Fruit fly (Drosophila melanogaster) whole organism, prepupa: ENCODE measurements around the gene CG44774.

ENCODE experiments used
- CG10631 ChIP-seq: fragments of 200-800 bp; sonication (Bioruptor generic); optimal IDR thresholded peaks from 2 replicates; lab custom pipeline; 2016; ENCODE audit warnings: missing biosample characterization, missing genetic modification characterization
- CG10669 ChIP-seq: fragments of 200-800 bp; sonication (Bioruptor generic); optimal IDR thresholded peaks from 3 replicates; lab custom pipeline; 2018; ENCODE audit warnings: missing biosample characterization, mild to moderate bottlenecking, missing genetic modification characterization, moderate library complexity
- CG11294 ChIP-seq: fragments of 200-800 bp; sonication (Bioruptor generic); IDR thresholded peaks from 2 replicates; pipeline ENCODE4 v1.3.6; 2022; ENCODE audit warnings: missing biosample characterization, missing genetic modification characterization
- CG11762 ChIP-seq: fragments of 200-800 bp; sonication (Bioruptor generic); optimal IDR thresholded peaks from 3 replicates; lab custom pipeline; 2016; ENCODE audit warnings: missing biosample characterization, missing genetic modification characterization; ENCODE audit not compliant: insufficient read depth
- CG11902 ChIP-seq: fragments of 200-800 bp; sonication (Bioruptor generic); optimal IDR thresholded peaks from 3 replicates; lab custom pipeline; 2016; ENCODE audit warnings: missing biosample characterization, missing genetic modification characterization
- CG15336 ChIP-seq: fragments of 200-800 bp; sonication (Bioruptor generic); IDR thresholded peaks from 2 replicates; pipeline ENCODE4 v1.3.6; 2022; ENCODE audit warnings: missing biosample characterization, missing genetic modification characterization
- CG3032 ChIP-seq: fragments of 200-800 bp; optimal IDR thresholded peaks from 2 replicates; lab custom pipeline; 2019; ENCODE audit warnings: missing biosample characterization, mild to moderate bottlenecking, missing genetic modification characterization, moderate library complexity
- CG31627 ChIP-seq: fragments of 200-800 bp; sonication (Bioruptor generic); optimal IDR thresholded peaks from 3 replicates; lab custom pipeline; 2016; ENCODE audit warnings: missing biosample characterization, missing genetic modification characterization
- CG4318 ChIP-seq: fragments of 200-800 bp; sonication (Bioruptor generic); optimal IDR thresholded peaks from 3 replicates; lab custom pipeline; 2017; ENCODE audit warnings: missing biosample characterization, mild to moderate bottlenecking, missing genetic modification characterization
- CG6163 ChIP-seq: fragments of 200-800 bp; sonication (Bioruptor generic); IDR thresholded peaks from 3 replicates; pipeline ENCODE4 v1.3.6; 2022; ENCODE audit warnings: missing biosample characterization, missing genetic modification characterization
- CG6276 ChIP-seq: fragments of 200-800 bp; sonication (Bioruptor generic); optimal IDR thresholded peaks from 2 replicates; lab custom pipeline; 2017; ENCODE audit warnings: missing biosample characterization, mild to moderate bottlenecking, missing genetic modification characterization
- CG6792 ChIP-seq: fragments of 200-800 bp; sonication (Bioruptor generic); optimal IDR thresholded peaks from 3 replicates; lab custom pipeline; 2016; ENCODE audit warnings: missing biosample characterization, missing genetic modification characterization
- CG6808 ChIP-seq: fragments of 200-800 bp; sonication (Bioruptor generic); optimal IDR thresholded peaks from 3 replicates; lab custom pipeline; 2017; ENCODE audit warnings: missing biosample characterization, missing genetic modification characterization, mild to moderate bottlenecking, moderate library complexity, missing genetic modification reagents
- CG6854 ChIP-seq: fragments of 200-800 bp; sonication (Bioruptor generic); optimal IDR thresholded peaks from 2 replicates; lab custom pipeline; 2017; ENCODE audit warnings: missing biosample characterization, mild to moderate bottlenecking, missing genetic modification characterization
- CG7368 ChIP-seq: fragments of 200-800 bp; sonication (Bioruptor generic); optimal IDR thresholded peaks from 3 replicates; lab custom pipeline; 2016; ENCODE audit warnings: missing biosample characterization, missing genetic modification characterization
- CG8119 ChIP-seq: fragments of 200-800 bp; sonication (Bioruptor generic); IDR thresholded peaks from 3 replicates; pipeline ENCODE4 v1.3.6; 2022; ENCODE audit warnings: missing biosample characterization, missing genetic modification characterization
- CG8632 ChIP-seq: fragments of 200-800 bp; sonication (Bioruptor generic); optimal IDR thresholded peaks from 3 replicates; lab custom pipeline; 2016; ENCODE audit warnings: missing biosample characterization, missing genetic modification characterization
- CG9139 ChIP-seq: fragments of 200-800 bp; sonication (Bioruptor generic); optimal IDR thresholded peaks from 3 replicates; lab custom pipeline; 2017; ENCODE audit warnings: missing biosample characterization, mild to moderate bottlenecking, missing genetic modification characterization
- Eip75B ChIP-seq: fragments of 200-800 bp; sonication (Bioruptor generic); optimal IDR thresholded peaks from 3 replicates; lab custom pipeline; 2016; ENCODE audit warnings: missing biosample characterization, missing genetic modification characterization
- Eip78C ChIP-seq: fragments of 200-800 bp; sonication (Bioruptor generic); peaks from one replicate; lab custom pipeline; 2016; ENCODE audit warnings: missing biosample characterization, missing genetic modification characterization
- Eip93F ChIP-seq: fragments of 200-800 bp; sonication (Bioruptor generic); optimal IDR thresholded peaks from 2 replicates; lab custom pipeline; 2016; ENCODE audit warnings: missing biosample characterization, mild to moderate bottlenecking, missing genetic modification characterization
- Ets21C ChIP-seq: fragments of 200-800 bp; sonication (Bioruptor generic); optimal IDR thresholded peaks from 3 replicates; lab custom pipeline; 2016; ENCODE audit warnings: missing biosample characterization, missing genetic modification characterization
- Gug ChIP-seq: fragments of 200-800 bp; sonication (Bioruptor generic); IDR thresholded peaks from 2 replicates; pipeline ENCODE4 v1.3.6; 2022; ENCODE audit warnings: missing biosample characterization, missing genetic modification characterization
- Hr38 ChIP-seq: sonication (Bioruptor generic); optimal IDR thresholded peaks from 2 replicates; lab custom pipeline; 2016; ENCODE audit warnings: missing biosample characterization, missing genetic modification characterization
- Lpt ChIP-seq: fragments of 200-800 bp; sonication (Bioruptor generic); optimal IDR thresholded peaks from 3 replicates; lab custom pipeline; 2016; ENCODE audit warnings: missing biosample characterization, missing genetic modification characterization
- Met ChIP-seq: fragments of 200-800 bp; sonication (Bioruptor generic); optimal IDR thresholded peaks from 3 replicates; lab custom pipeline; 2016; ENCODE audit warnings: missing biosample characterization, missing genetic modification characterization
- OdsH ChIP-seq: fragments of 200-800 bp; sonication (Bioruptor generic); optimal IDR thresholded peaks from 3 replicates; lab custom pipeline; 2016; ENCODE audit warnings: missing biosample characterization, missing genetic modification characterization
- Smox ChIP-seq: fragments of 200-800 bp; sonication (Bioruptor generic); optimal IDR thresholded peaks from 3 replicates; lab custom pipeline; 2016; ENCODE audit warnings: missing biosample characterization, missing genetic modification characterization
- Sox15 ChIP-seq: fragments of 200-800 bp; sonication (Bioruptor generic); optimal IDR thresholded peaks from 3 replicates; lab custom pipeline; 2016; ENCODE audit warnings: missing biosample characterization, missing genetic modification characterization
- acj6 ChIP-seq: fragments of 200-800 bp; sonication (Bioruptor generic); optimal IDR thresholded peaks from 3 replicates; lab custom pipeline; 2016; ENCODE audit warnings: missing biosample characterization, missing genetic modification characterization
- cyc ChIP-seq: fragments of 200-800 bp; sonication (Bioruptor generic); optimal IDR thresholded peaks from 3 replicates; lab custom pipeline; 2016; ENCODE audit warnings: missing biosample characterization, missing genetic modification characterization
- dac ChIP-seq: fragments of 200-800 bp; sonication (Bioruptor generic); optimal IDR thresholded peaks from 2 replicates; lab custom pipeline; 2017; ENCODE audit warnings: missing biosample characterization, mild to moderate bottlenecking, missing genetic modification characterization
- eg ChIP-seq: fragments of 200-800 bp; sonication (Bioruptor generic); IDR thresholded peaks from 3 replicates; pipeline ENCODE4 v1.3.6; 2022; ENCODE audit warnings: missing biosample characterization, missing genetic modification characterization
- fd59A ChIP-seq: fragments of 200-800 bp; sonication (Bioruptor generic); optimal IDR thresholded peaks from 2 replicates; lab custom pipeline; 2017; ENCODE audit warnings: missing biosample characterization, mild to moderate bottlenecking, missing genetic modification characterization, missing genetic modification reagents
- fd85E ChIP-seq: fragments of 200-800 bp; sonication (Bioruptor generic); optimal IDR thresholded peaks from 3 replicates; lab custom pipeline; 2016; ENCODE audit warnings: missing biosample characterization, missing genetic modification characterization
- fkh ChIP-seq: fragments of 200-800 bp; sonication (Bioruptor generic); optimal IDR thresholded peaks from 3 replicates; lab custom pipeline; 2017; ENCODE audit warnings: missing biosample characterization, mild to moderate bottlenecking, missing genetic modification characterization, moderate library complexity
- lz ChIP-seq: fragments of 200-800 bp; sonication (Bioruptor generic); optimal IDR thresholded peaks from 3 replicates; lab custom pipeline; 2016; ENCODE audit warnings: missing biosample characterization, missing genetic modification characterization
- net ChIP-seq: fragments of 200-800 bp; sonication (Bioruptor generic); optimal IDR thresholded peaks from 3 replicates; lab custom pipeline; 2016; ENCODE audit warnings: missing biosample characterization, missing genetic modification characterization
- pdm3 ChIP-seq: fragments of 200-800 bp; sonication (Bioruptor generic); optimal IDR thresholded peaks from 3 replicates; lab custom pipeline; 2016; ENCODE audit warnings: missing biosample characterization, missing genetic modification characterization
- salr ChIP-seq, 2 experiments: fragments of 200-800 bp; sonication (Bioruptor generic); optimal IDR thresholded peaks; 3 replicates each; lab custom pipeline; 2016 to 2018; ENCODE audit warnings: missing biosample characterization in 2 of 2, missing genetic modification characterization in 2 of 2, mild to moderate bottlenecking in 1 of 2
- spab ChIP-seq: fragments of 200-800 bp; sonication (Bioruptor generic); optimal IDR thresholded peaks from 2 replicates; lab custom pipeline; 2017; ENCODE audit warnings: missing biosample characterization, mild to moderate bottlenecking, missing genetic modification characterization, missing genetic modification reagents
- ss ChIP-seq, 2 experiments: fragments of 200-800 bp; sonication (Bioruptor generic); optimal IDR thresholded peaks; 2 replicates in 1 of 2; 3 replicates in 1 of 2; lab custom pipeline; 2017 to 2018; ENCODE audit warnings: mild to moderate bottlenecking in 2 of 2, missing biosample characterization in 2 of 2, missing genetic modification characterization in 2 of 2, moderate library complexity in 1 of 2
- svp ChIP-seq: fragments of 200-800 bp; sonication (Bioruptor generic); peaks from one replicate; lab custom pipeline; 2016; ENCODE audit warnings: missing biosample characterization, missing genetic modification characterization
- topi ChIP-seq: fragments of 200-800 bp; sonication (Bioruptor generic); optimal IDR thresholded peaks from 3 replicates; lab custom pipeline; 2016; ENCODE audit warnings: missing biosample characterization, missing genetic modification characterization
- vri ChIP-seq: fragments of 200-800 bp; sonication (Bioruptor generic); optimal IDR thresholded peaks from 3 replicates; lab custom pipeline; 2016; ENCODE audit warnings: missing biosample characterization, mild to moderate bottlenecking, missing genetic modification characterization

CG44774 gene

dm6 chrX:4918228-4919022 lies 19.5 kb downstream of the CG44774 start, which contains the start of the genes CG4041 and Hgsnat (continued):
- TF ChIP-seq fkh (no peak), acj6 (GFP tag; lab: Kevin White, UChicago) (peak; percentile 37), CG6808 (GFP tag; lab: Kevin White, UChicago) (no peak), Smox (GFP tag; lab: Kevin White, UChicago) (peak; percentile 43), topi (GFP tag; lab: Kevin White, UChicago) (peak; percentile 37), Lpt (GFP tag; lab: Kevin White, UChicago) (peak; percentile 19), svp (GFP tag; lab: Kevin White, UChicago) (peak; percentile 77), vri (GFP tag; lab: Kevin White, UChicago) (peak; percentile 8), CG6854 (GFP tag; lab: Kevin White, UChicago) (no peak), Sox15 (GFP tag; lab: Kevin White, UChicago) (no peak), Eip75B (GFP tag; lab: Kevin White, UChicago) (peak; percentile 33), OdsH (GFP tag; lab: Kevin White, UChicago) (peak; percentile 45), dac (no peak), spab (no peak), CG4318 (GFP tag; lab: Kevin White, UChicago) (no peak), lz (GFP tag; lab: Kevin White, UChicago) (no peak), eg (GFP tag; lab: Robert Waterston, UW) (0 out of 3 replicates have a peak, but pooled peaks have one; percentile 3), Met (GFP tag; lab: Kevin White, UChicago) (peak; percentile 38), CG11294 (GFP tag; lab: Robert Waterston, UW) (no peak)

- TF ChIP-seq eg (GFP tag; lab: Robert Waterston, UW), result 0 out of 3 replicates have a peak, but pooled peaks have one; percentile 6
- no peak for TF ChIP-seq CG4318 (GFP tag; lab: Kevin White, UChicago)
- peak; percentile 62 for TF ChIP-seq Eip78C
- TF ChIP-seq CG7368, result no peak
Measured at dm6 chrX:4912370-4912769, 25.5 kb downstream of the CG44774 start.

dm6 chrX:4911765-4912245 lies 26.1 kb downstream of the CG44774 start:
- TF ChIP-seq spab (peak; percentile 80), CG15336 (peak; percentile 83), CG10631 (GFP tag; lab: Kevin White, UChicago) (peak; percentile 70), CG6163 (peak; percentile 83), CG3032 (tag; lab: Kevin White, UChicago) (peak; percentile 77), Gug (GFP tag; lab: Robert Waterston, UW) (peak; percentile 73), CG6854 (GFP tag; lab: Kevin White, UChicago) (peak; percentile 72), cyc (GFP tag; lab: Kevin White, UChicago) (peak; percentile 64), eg (GFP tag; lab: Robert Waterston, UW) (peak; percentile 52), CG9139 (GFP tag; lab: Kevin White, UChicago) (peak; percentile 94), CG31627 (GFP tag; lab: Kevin White, UChicago) (peak; percentile 66), Eip93F (peak; percentile 49), CG10669 (GFP tag; lab: Kevin White, UChicago) (peak; percentile 78), net (GFP tag; lab: Kevin White, UChicago) (peak; percentile 73), salr (GFP tag; optimal IDR thresholded peaks at IDR 0.05; lab: Kevin White, UChicago) (peak; percentile 51 to 87), fd59A (peak; percentile 64), CG11762 (GFP tag; lab: Kevin White, UChicago) (peak; percentile 64), Smox (GFP tag; lab: Kevin White, UChicago) (peak; percentile 74), fkh (no peak), Hr38 (GFP tag; lab: Kevin White, UChicago) (no peak), CG6276 (peak; percentile 87), Ets21C (GFP tag; lab: Kevin White, UChicago) (peak; percentile 58), pdm3 (GFP tag; lab: Kevin White, UChicago) (peak; percentile 81), CG6792 (peak; percentile 79), Lpt (GFP tag; lab: Kevin White, UChicago) (peak; percentile 82), ss (GFP tag; optimal IDR thresholded peaks at IDR 0.05; lab: Kevin White, UChicago) (peak; percentile 94 to 96), CG8119 (GFP tag; lab: Robert Waterston, UW) (peak; percentile 85), CG11902 (GFP tag; lab: Kevin White, UChicago) (peak; percentile 35), CG8632 (GFP tag; lab: Kevin White, UChicago) (peak; percentile 81), CG11294 (GFP tag; lab: Robert Waterston, UW) (peak; percentile 20; the same call in 1 of the 2 replicates), lz (GFP tag; lab: Kevin White, UChicago) (peak; percentile 62), fd85E (no peak), OdsH (GFP tag; lab: Kevin White, UChicago) (peak; percentile 71)
